Worm (Caenorhabditis elegans) whole organism, mixed stage, embryonic: ENCODE data around the gene F48G7.4.

Experiments
- lsy-2 ChIP-seq: fragments of 150-350 bp; optimal IDR thresholded peaks from 2 replicates; lab custom pipeline; 2014; ENCODE audit warnings: missing biosample characterization, missing genetic modification characterization
- mep-1 ChIP-seq: fragments of 150-350 bp; optimal IDR thresholded peaks from 2 replicates; lab custom pipeline; 2017; ENCODE audit warnings: missing biosample characterization, missing genetic modification reagents, missing genetic modification characterization, inconsistent platforms
- mls-2 ChIP-seq: sonication (generic microtip); optimal IDR thresholded peaks from 2 replicates; lab custom pipeline; 2016; ENCODE audit warnings: mild to moderate bottlenecking, missing genetic modification characterization, moderate library complexity, missing compliant biosample characterization
- nhr-76 ChIP-seq: sonication (generic microtip); optimal IDR thresholded peaks from 2 replicates; lab custom pipeline; 2017; ENCODE audit warnings: missing biosample characterization, missing genetic modification characterization

ce11 chrV:608844-609243 is 10.4 kb upstream of the F48G7.4 start, which contains the start of gene srw-109:
- TF ChIP-seq lsy-2 (tag; lab: Kevin White, UChicago): no peak
- no peak for TF ChIP-seq mep-1 (tag; lab: Kevin White, UChicago)
- no peak for TF ChIP-seq nhr-76 (tag; lab: Kevin White, UChicago)
- no peak for TF ChIP-seq mls-2 (tag; lab: Kevin White, UChicago)
